Fruit fly (Drosophila melanogaster) whole organism, embryonic: Measurements from ENCODE around the gene RanGAP.

Experiments
- Atf3 ChIP-seq: fragments of 200-800 bp; sonication (Bioruptor generic); optimal IDR thresholded peaks from 3 replicates; lab custom pipeline; 2016; ENCODE audit warnings: missing biosample characterization, missing genetic modification characterization
- CG10147 ChIP-seq: fragments of 200-800 bp; sonication (Bioruptor generic); optimal IDR thresholded peaks from 2 replicates; lab custom pipeline; 2019; ENCODE audit warnings: missing biosample characterization, mild to moderate bottlenecking, missing genetic modification characterization, moderate library complexity
- CG10209 ChIP-seq: fragments of 200-800 bp; sonication (Bioruptor generic); optimal IDR thresholded peaks from 3 replicates; lab custom pipeline; 2017; ENCODE audit warnings: missing biosample characterization, mild to moderate bottlenecking, missing genetic modification characterization, missing genetic modification reagents
- CG12299 ChIP-seq: fragments of 200-800 bp; sonication (Bioruptor generic); optimal IDR thresholded peaks from 2 replicates; lab custom pipeline; 2018; ENCODE audit warnings: missing biosample characterization, mild to moderate bottlenecking, missing genetic modification characterization
- CG14050 ChIP-seq: fragments of 200-800 bp; sonication (Bioruptor generic); IDR thresholded peaks from 3 replicates; pipeline ENCODE4 v1.3.6; 2022; ENCODE audit warnings: missing biosample characterization, missing genetic modification characterization
- CG15514 ChIP-seq: fragments of 200-800 bp; sonication (Bioruptor generic); optimal IDR thresholded peaks from 3 replicates; lab custom pipeline; 2017; ENCODE audit warnings: missing biosample characterization, missing genetic modification characterization, mild to moderate bottlenecking, moderate library complexity, missing genetic modification reagents
- CG3163 ChIP-seq: fragments of 200-800 bp; sonication (Bioruptor generic); optimal IDR thresholded peaks from 3 replicates; lab custom pipeline; 2016; ENCODE audit warnings: missing biosample characterization, missing genetic modification characterization
- CG43689 ChIP-seq: fragments of 200-800 bp; sonication (Bioruptor generic); IDR thresholded peaks from 2 replicates; pipeline ENCODE4 v1.3.6; 2022; ENCODE audit warnings: missing biosample characterization, missing genetic modification characterization
- CG5953 ChIP-seq: fragments of 200-800 bp; sonication (Bioruptor generic); IDR thresholded peaks from 2 replicates; pipeline ENCODE4 v1.3.6; 2022; ENCODE audit warnings: missing biosample characterization, missing genetic modification characterization
- CG6683 ChIP-seq: fragments of 200-800 bp; sonication (Bioruptor generic); optimal IDR thresholded peaks from 2 replicates; lab custom pipeline; 2017; ENCODE audit warnings: missing biosample characterization, mild to moderate bottlenecking, missing genetic modification characterization, missing genetic modification reagents
- CG7839 ChIP-seq: fragments of 200-800 bp; sonication (Bioruptor generic); optimal IDR thresholded peaks from 3 replicates; lab custom pipeline; 2018; ENCODE audit warnings: missing biosample characterization, mild to moderate bottlenecking, missing genetic modification characterization, moderate library complexity
- CG8388 ChIP-seq: fragments of 200-800 bp; sonication (Bioruptor generic); optimal IDR thresholded peaks from 2 replicates; lab custom pipeline; 2019; ENCODE audit warnings: missing biosample characterization, mild to moderate bottlenecking, missing genetic modification characterization, moderate library complexity
- D19B ChIP-seq: fragments of 200-800 bp; sonication (Bioruptor generic); optimal IDR thresholded peaks from 2 replicates; lab custom pipeline; 2017; ENCODE audit warnings: missing biosample characterization, mild to moderate bottlenecking, missing genetic modification characterization
- Doc2 ChIP-seq: fragments of 200-800 bp; sonication (Bioruptor generic); IDR thresholded peaks from 2 replicates; pipeline ENCODE4 v1.3.6; 2022; ENCODE audit warnings: missing biosample characterization, missing genetic modification characterization
- H15 ChIP-seq: fragments of 200-800 bp; sonication (Bioruptor generic); IDR thresholded peaks from 3 replicates; pipeline ENCODE4 v1.3.6; 2022; ENCODE audit warnings: missing biosample characterization, missing genetic modification characterization
- H2.0 ChIP-seq: fragments of 200-800 bp; sonication (Bioruptor generic); IDR thresholded peaks from 2 replicates; pipeline ENCODE4 v1.3.6; 2022; ENCODE audit warnings: missing biosample characterization, missing genetic modification characterization
- HHEX ChIP-seq: fragments of 200-800 bp; sonication (Bioruptor generic); optimal IDR thresholded peaks from 3 replicates; lab custom pipeline; 2017; ENCODE audit warnings: missing biosample characterization, mild to moderate bottlenecking, missing genetic modification characterization, missing genetic modification reagents
- HmgD ChIP-seq: fragments of 200-800 bp; sonication (Bioruptor generic); optimal IDR thresholded peaks from 3 replicates; lab custom pipeline; 2016; ENCODE audit warnings: missing biosample characterization, missing genetic modification characterization
- NK7.1 ChIP-seq: fragments of 200-800 bp; sonication (Bioruptor generic); optimal IDR thresholded peaks from 3 replicates; lab custom pipeline; 2016; ENCODE audit warnings: missing biosample characterization, missing genetic modification characterization
- Spps ChIP-seq: fragments of 200-800 bp; sonication (Bioruptor generic); optimal IDR thresholded peaks from 2 replicates; lab custom pipeline; 2018; ENCODE audit warnings: missing biosample characterization, mild to moderate bottlenecking, missing genetic modification characterization
- Usf ChIP-seq: fragments of 200-800 bp; sonication (Bioruptor generic); optimal IDR thresholded peaks from 2 replicates; lab custom pipeline; 2017; ENCODE audit warnings: missing genotype, missing biosample characterization, missing genetic modification characterization
- bbx ChIP-seq: fragments of 200-800 bp; sonication (Bioruptor generic); IDR thresholded peaks from 2 replicates; pipeline ENCODE4 v1.3.6; 2022; ENCODE audit warnings: missing biosample characterization, missing genetic modification characterization; ENCODE audit not compliant: partially characterized antibody
- br ChIP-seq: fragments of >200 bp; optimal IDR thresholded peaks from 2 replicates; lab custom pipeline; 2017
- chm ChIP-seq: fragments of 200-800 bp; sonication (Bioruptor generic); IDR thresholded peaks from 2 replicates; pipeline ENCODE4 v1.3.6; 2022; ENCODE audit warnings: missing biosample characterization, missing genetic modification characterization
- ftz-f1 ChIP-seq: fragments of 200-800 bp; sonication (Bioruptor generic); optimal IDR thresholded peaks from 2 replicates; lab custom pipeline; 2016; ENCODE audit warnings: missing biosample characterization, missing genetic modification characterization
- gce ChIP-seq: fragments of 200-800 bp; sonication (Bioruptor generic); IDR thresholded peaks from 3 replicates; pipeline ENCODE4 v1.3.6; 2022; ENCODE audit warnings: missing biosample characterization, missing genetic modification characterization
- gcm2 ChIP-seq: fragments of 200-800 bp; sonication (Bioruptor generic); optimal IDR thresholded peaks from 2 replicates; lab custom pipeline; 2016; ENCODE audit warnings: missing biosample characterization, missing genetic modification characterization
- hth ChIP-seq: fragments of >200 bp; optimal IDR thresholded peaks from 2 replicates; lab custom pipeline; 2017; ENCODE audit warnings: inconsistent platforms
- lbe ChIP-seq: fragments of 200-800 bp; sonication (Bioruptor generic); optimal IDR thresholded peaks from 2 replicates; lab custom pipeline; 2016; ENCODE audit warnings: missing biosample characterization, mild to moderate bottlenecking, missing genetic modification characterization
- peb ChIP-seq: fragments of 200-800 bp; sonication (Bioruptor generic); IDR thresholded peaks from 2 replicates; pipeline ENCODE4 v1.3.6; 2022; ENCODE audit warnings: missing biosample characterization, missing genetic modification characterization
- prd ChIP-seq, 3 experiments: fragments of >200 bp in 2 of 3; fragments of 200-800 bp in 1 of 3; sonication (Bioruptor generic) in 1 of 3; optimal IDR thresholded peaks in 2 of 3; IDR thresholded peaks in 1 of 3; 2 replicates in 2 of 3; 3 replicates in 1 of 3; pipeline versions ENCODE4 v1.3.6 to Lab custom; 2017 to 2022; ENCODE audit warnings: missing biosample characterization in 1 of 3, missing genetic modification characterization in 1 of 3
- psq ChIP-seq: fragments of 200-800 bp; sonication (Bioruptor generic); optimal IDR thresholded peaks from 2 replicates; lab custom pipeline; 2017; ENCODE audit warnings: missing biosample characterization, missing genetic modification characterization
- sd ChIP-seq: fragments of 200-800 bp; sonication (Bioruptor generic); optimal IDR thresholded peaks from 3 replicates; lab custom pipeline; 2018; ENCODE audit warnings: missing biosample characterization, mild to moderate bottlenecking, missing genetic modification characterization, moderate library complexity
- seq ChIP-seq: fragments of 200-800 bp; sonication (Bioruptor generic); IDR thresholded peaks from 2 replicates; pipeline ENCODE4 v1.3.6; 2022; ENCODE audit warnings: missing biosample characterization, missing genetic modification characterization
- slp2 ChIP-seq: fragments of 200-800 bp; sonication (Bioruptor generic); optimal IDR thresholded peaks from 2 replicates; lab custom pipeline; 2016; ENCODE audit warnings: missing biosample characterization, missing genetic modification characterization
- so ChIP-seq: fragments of 200-800 bp; sonication (Bioruptor generic); IDR thresholded peaks from 3 replicates; pipeline ENCODE4 v1.3.6; 2022; ENCODE audit warnings: missing biosample characterization, missing genetic modification characterization
- toy ChIP-seq: fragments of 200-800 bp; sonication (Bioruptor generic); IDR thresholded peaks from 2 replicates; pipeline ENCODE4 v1.3.6; 2022; ENCODE audit warnings: missing biosample characterization, missing genetic modification characterization
- twi ChIP-seq: fragments of 200-800 bp; optimal IDR thresholded peaks from 2 replicates; lab custom pipeline; 2019; ENCODE audit warnings: missing biosample characterization, mild to moderate bottlenecking, missing genetic modification characterization, moderate library complexity
- wek ChIP-seq: fragments of 200-800 bp; sonication (Bioruptor generic); optimal IDR thresholded peaks from 3 replicates; lab custom pipeline; 2018; ENCODE audit warnings: missing biosample characterization, mild to moderate bottlenecking, missing genetic modification characterization, moderate library complexity
- zen ChIP-seq: fragments of 200-800 bp; sonication (Bioruptor generic); optimal IDR thresholded peaks from 3 replicates; lab custom pipeline; 2018; ENCODE audit warnings: missing biosample characterization, mild to moderate bottlenecking, missing genetic modification characterization, moderate library complexity

The RanGAP gene

DNA sequence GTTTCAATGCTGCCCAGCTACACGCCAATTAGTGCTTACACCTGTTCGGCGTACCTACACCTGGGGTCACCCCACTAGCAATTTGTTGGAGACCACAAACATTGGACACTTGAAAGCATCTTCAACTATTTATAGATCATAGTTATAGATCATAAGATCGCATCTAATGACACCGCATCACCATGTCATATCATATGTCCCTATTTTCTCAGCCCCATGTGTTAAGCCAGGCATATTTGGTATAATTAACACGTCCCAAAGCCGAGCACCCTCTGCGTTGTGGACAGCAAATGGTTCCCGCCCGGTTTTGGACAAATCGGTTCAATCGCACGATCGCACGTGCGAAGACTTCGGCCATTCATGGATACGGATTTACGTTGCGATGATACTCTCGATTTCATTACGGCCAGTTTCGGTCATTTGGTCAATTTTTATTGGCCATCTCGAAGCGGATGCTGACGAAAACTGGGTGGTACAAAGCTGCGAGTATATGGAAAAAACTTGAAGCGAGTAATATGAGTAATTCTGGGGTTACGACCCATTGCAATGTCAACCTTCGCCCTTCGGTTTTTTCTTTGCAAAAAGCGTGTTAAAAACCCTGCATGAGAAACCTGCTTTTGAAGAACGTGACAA is 2.0 kb upstream of the RanGAP start (continued):
- TF ChIP-seq wek (GFP tag; lab: Kevin White, UChicago) (peak; percentile 64), lbe (GFP tag; lab: Kevin White, UChicago) (no peak), toy (GFP tag; lab: Robert Waterston, UW) (0 out of 2 replicates have a peak, but pooled peaks have one; percentile 22), br (lab: Kevin White, UChicago) (no peak), Usf (GFP tag; lab: Kevin White, UChicago) (peak; percentile 72), CG10147 (peak; percentile 56), twi (tag; lab: Kevin White, UChicago) (peak; percentile 76), CG43689 (GFP tag; lab: Robert Waterston, UW) (peak; percentile 81), bbx (GFP tag; lab: Robert Waterston, UW) (no peak), CG6683 (GFP tag; lab: Kevin White, UChicago) (peak; percentile 29), Spps (tag; lab: Kevin White, UChicago) (no peak), CG7839 (tag; lab: Kevin White, UChicago) (peak; percentile 83), gcm2 (GFP tag; lab: Kevin White, UChicago) (peak; percentile 57), hth (lab: Kevin White, UChicago) (no peak), D19B (GFP tag; lab: Kevin White, UChicago) (peak; percentile 23), H2.0 (GFP tag; lab: Robert Waterston, UW) (peak; percentile 91), CG5953 (0 out of 2 replicates have a peak, but pooled peaks have one; percentile 45), psq (GFP tag; lab: Kevin White, UChicago) (peak; percentile 31), H15 (no peak), HmgD (GFP tag; lab: Kevin White, UChicago) (no peak), prd (optimal IDR thresholded peaks at IDR 0.05; lab: Kevin White, UChicago) (no peak), prd (GFP tag; IDR thresholded peaks at IDR 0.05; lab: Robert Waterston, UW) (peak; percentile 72), CG8388 (GFP tag; lab: Kevin White, UChicago) (peak; percentile 87), CG10209 (GFP tag; lab: Kevin White, UChicago) (peak; percentile 73), slp2 (GFP tag; lab: Kevin White, UChicago) (peak; percentile 61), Atf3 (GFP tag; lab: Kevin White, UChicago) (peak; percentile 58), CG14050 (peak; percentile 93), so (GFP tag; lab: Robert Waterston, UW) (peak; percentile 76), peb (GFP tag; lab: Robert Waterston, UW) (peak; percentile 21; the same call in 1 of the 2 replicates), Doc2 (GFP tag; lab: Robert Waterston, UW) (no peak), gce (0 out of 3 replicates have a peak, but pooled peaks have one; percentile 63), NK7.1 (GFP tag; lab: Kevin White, UChicago) (peak; percentile 66), zen (tag; lab: Kevin White, UChicago) (no peak), sd (tag; lab: Kevin White, UChicago) (peak; percentile 89), CG3163 (GFP tag; lab: Kevin White, UChicago) (peak; percentile 48), seq (GFP tag; lab: Robert Waterston, UW) (peak; percentile 89), CG15514 (GFP tag; lab: Kevin White, UChicago) (peak; percentile 62), ftz-f1 (GFP tag; lab: Kevin White, UChicago) (no peak), chm (GFP tag; lab: Robert Waterston, UW) (peak; percentile 84), CG12299 (tag; lab: Kevin White, UChicago) (peak; percentile 81), HHEX (GFP tag; lab: Kevin White, UChicago) (peak; percentile 75)
